Fruit fly (Drosophila melanogaster): ENCODE results near the gene CG17141.

CG17141 gene

DNA sequence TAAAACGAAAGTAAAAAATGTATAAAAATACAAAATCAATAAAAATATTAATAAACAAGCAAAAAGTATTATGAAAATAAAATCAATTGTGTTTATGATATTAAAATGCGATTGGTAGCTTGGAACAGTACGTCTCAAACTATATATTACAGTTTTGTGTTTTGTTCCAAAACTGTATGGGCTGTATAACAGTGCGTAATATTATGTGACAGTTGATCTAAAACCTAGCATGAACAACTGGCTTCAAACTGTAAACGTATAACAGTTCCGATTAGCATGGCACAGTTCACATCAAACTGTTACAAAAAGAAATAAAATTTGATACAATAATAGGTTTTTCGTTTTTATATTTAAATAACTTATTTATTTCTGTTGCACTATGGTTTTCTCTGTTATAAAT, 46.6 kb upstream of the CG17141 start (continued):
- no peak for TF ChIP-seq CG9797 (GFP tag; optimal IDR thresholded peaks at IDR 0.05)
- TF ChIP-seq grn (GFP tag; optimal IDR thresholded peaks at IDR 0.05), result peak; percentile 20
- TF ChIP-seq CG2712 (tag; optimal IDR thresholded peaks at IDR 0.05), result peak; percentile 35
- no peak for TF ChIP-seq CG31441 (GFP tag; IDR thresholded peaks at IDR 0.05)
- TF ChIP-seq CG34376 (GFP tag; optimal IDR thresholded peaks at IDR 0.05), result no peak
- TF ChIP-seq Ptx1 (GFP tag; IDR thresholded peaks at IDR 0.05), result no peak
- no peak for TF ChIP-seq zen2 (GFP tag; IDR thresholded peaks at IDR 0.05; ENCODE audit: partially characterized antibody)
- peak; percentile 3 for TF ChIP-seq YL-1 (GFP tag; optimal IDR thresholded peaks at IDR 0.05)
- peak; percentile 96 for TF ChIP-seq CG2199 (GFP tag; IDR thresholded peaks at IDR 0.05)
- no peak for TF ChIP-seq psq (GFP tag; optimal IDR thresholded peaks at IDR 0.05)
- TF ChIP-seq Blimp-1 (GFP tag; optimal IDR thresholded peaks at IDR 0.05), result no peak
- TF ChIP-seq CG2116 (GFP tag; optimal IDR thresholded peaks at IDR 0.05), result no peak
- 0 out of 3 replicates have a peak, but pooled peaks have one; percentile 25 for TF ChIP-seq CG7963 (GFP tag; IDR thresholded peaks at IDR 0.05; ENCODE audit: partially characterized antibody)
- no peak for TF ChIP-seq MTF-1 (GFP tag; optimal IDR thresholded peaks at IDR 0.05; ENCODE audit: borderline replicate concordance)
- TF ChIP-seq caup (GFP tag; optimal IDR thresholded peaks at IDR 0.05; ENCODE audit: severe bottlenecking), result no peak
- TF ChIP-seq dm (GFP tag; optimal IDR thresholded peaks at IDR 0.05), result no peak
- TF ChIP-seq CG11247 (GFP tag; IDR thresholded peaks at IDR 0.05), result no peak
- no peak for TF ChIP-seq CG2889 (GFP tag; IDR thresholded peaks at IDR 0.05)
- TF ChIP-seq trem (tag; optimal IDR thresholded peaks at IDR 0.05), result peak; percentile 6
- no peak for TF ChIP-seq Camta (GFP tag; optimal IDR thresholded peaks at IDR 0.05)
- no peak for TF ChIP-seq CG16863 (GFP tag; optimal IDR thresholded peaks at IDR 0.05)
- TF ChIP-seq Rx (GFP tag; IDR thresholded peaks at IDR 0.05), result no peak
- no peak for TF ChIP-seq CG15479 (GFP tag; optimal IDR thresholded peaks at IDR 0.05)
- TF ChIP-seq CG32767 (GFP tag; IDR thresholded peaks at IDR 0.05), result no peak
- no peak for TF ChIP-seq CG15696 (tag; optimal IDR thresholded peaks at IDR 0.05)
- no peak for TF ChIP-seq CG30431 (GFP tag; optimal IDR thresholded peaks at IDR 0.05)
- no peak for TF ChIP-seq pfk (GFP tag; optimal IDR thresholded peaks at IDR 0.05)
- TF ChIP-seq bowl (GFP tag; IDR thresholded peaks at IDR 0.05), result no peak
- TF ChIP-seq Ssrp (tag; optimal IDR thresholded peaks at IDR 0.05), result peak; percentile 58
- no peak for TF ChIP-seq nom (GFP tag; optimal IDR thresholded peaks at IDR 0.05)
- no peak for TF ChIP-seq Hmx (GFP tag; optimal IDR thresholded peaks at IDR 0.05)
- no peak for TF ChIP-seq insv (GFP tag; optimal IDR thresholded peaks at IDR 0.05)
- no peak for TF ChIP-seq danr (GFP tag; IDR thresholded peaks at IDR 0.05)
- no peak for TF ChIP-seq CG12155 (GFP tag; optimal IDR thresholded peaks at IDR 0.05)
- TF ChIP-seq crp (GFP tag; optimal IDR thresholded peaks at IDR 0.05), result no peak
- no peak for TF ChIP-seq Hr39 (optimal IDR thresholded peaks at IDR 0.05)
- no peak for TF ChIP-seq H2.0 (GFP tag; IDR thresholded peaks at IDR 0.05)
- no peak for TF ChIP-seq CG7987 (GFP tag; optimal IDR thresholded peaks at IDR 0.05)
- TF ChIP-seq chm (GFP tag; IDR thresholded peaks at IDR 0.05), result no peak
- TF ChIP-seq NfI (GFP tag; optimal IDR thresholded peaks at IDR 0.05), result no peak
- no peak for TF ChIP-seq ap (GFP tag; IDR thresholded peaks at IDR 0.05)
- no peak for TF ChIP-seq CG17829 (tag; optimal IDR thresholded peaks at IDR 0.05)
- peak; percentile 60 for TF ChIP-seq CG16813 (GFP tag; IDR thresholded peaks at IDR 0.05; ENCODE audit: partially characterized antibody)
- no peak for TF ChIP-seq CG18599 (GFP tag; optimal IDR thresholded peaks at IDR 0.05)
- no peak for TF ChIP-seq sqz (GFP tag; optimal IDR thresholded peaks at IDR 0.05)
- TF ChIP-seq pum (GFP tag; optimal IDR thresholded peaks at IDR 0.05), result no peak
- TF ChIP-seq CG4617 (GFP tag; optimal IDR thresholded peaks at IDR 0.05; ENCODE audit: borderline replicate concordance), result no peak
- TF ChIP-seq slbo (GFP tag; IDR thresholded peaks at IDR 0.05), result 0 out of 2 replicates have a peak, but pooled peaks have one; percentile 13
- no peak for TF ChIP-seq CG1602 (GFP tag; optimal IDR thresholded peaks at IDR 0.05)
- TF ChIP-seq Dbx (GFP tag; IDR thresholded peaks at IDR 0.05), result no peak
- no peak for TF ChIP-seq Bdp1 (GFP tag; optimal IDR thresholded peaks at IDR 0.05)
